Worm (Caenorhabditis elegans) whole organism, midembryonic: ENCODE data around the gene ZC204.13.
"Not testable (repeated sequence)": the region's sequence is repeated elsewhere in the genome, so short reads cannot be mapped to it uniquely, and the experiment has no call there.

Source experiments
- T22C8.4 ChIP-seq: fragments of 200-800 bp; sonication (Bioruptor generic); IDR thresholded peaks from 2 replicates; pipeline ENCODE4 v1.3.6; 2022; ENCODE audit warnings: missing genetic modification characterization, missing compliant biosample characterization
- cog-1 ChIP-seq: sonication (generic microtip); optimal IDR thresholded peaks from 2 replicates; lab custom pipeline; 2016; ENCODE audit warnings: missing genetic modification characterization, missing compliant biosample characterization
- flt-1 ChIP-seq: fragments of 200-800 bp; sonication (Bioruptor generic); IDR thresholded peaks from 2 replicates; pipeline ENCODE4 v1.3.6; 2022; ENCODE audit warnings: missing genetic modification characterization, missing compliant biosample characterization
- klf-2 ChIP-seq: fragments of 200-800 bp; sonication (Bioruptor generic); conservative IDR thresholded peaks from 2 replicates; pipeline ENCODE4 v1.3.6; 2022; ENCODE audit warnings: missing genetic modification reagents, missing genetic modification characterization, missing compliant biosample characterization
- med-1 ChIP-seq: sonication (generic microtip); optimal IDR thresholded peaks from 2 replicates; lab custom pipeline; 2017; ENCODE audit warnings: missing genetic modification characterization, mild to moderate bottlenecking, missing compliant biosample characterization, antibody characterized with exemption, missing genetic modification reagents; ENCODE audit not compliant: insufficient read depth
- ref-1 ChIP-seq: fragments of 200-800 bp; sonication (Bioruptor generic); conservative IDR thresholded peaks from 2 replicates; pipeline ENCODE4 v1.3.6; 2022; ENCODE audit warnings: missing genetic modification reagents, missing genetic modification characterization, missing compliant biosample characterization
- tab-1 ChIP-seq: fragments of 200-800 bp; sonication (Bioruptor generic); IDR thresholded peaks from 2 replicates; pipeline ENCODE4 v1.3.6; 2022; ENCODE audit warnings: missing genetic modification characterization, missing compliant biosample characterization
- ztf-23 ChIP-seq: fragments of 200-800 bp; sonication (Bioruptor generic); IDR thresholded peaks from 2 replicates; pipeline ENCODE4 v1.3.6; 2022; ENCODE audit warnings: missing genetic modification reagents, missing genetic modification characterization, missing compliant biosample characterization
- ztf-29 ChIP-seq: fragments of 200-800 bp; sonication (Bioruptor generic); IDR thresholded peaks from 2 replicates; pipeline ENCODE4 v1.3.6; 2022; ENCODE audit warnings: missing genetic modification reagents, missing genetic modification characterization, missing compliant biosample characterization

Gene ZC204.13

DNA sequence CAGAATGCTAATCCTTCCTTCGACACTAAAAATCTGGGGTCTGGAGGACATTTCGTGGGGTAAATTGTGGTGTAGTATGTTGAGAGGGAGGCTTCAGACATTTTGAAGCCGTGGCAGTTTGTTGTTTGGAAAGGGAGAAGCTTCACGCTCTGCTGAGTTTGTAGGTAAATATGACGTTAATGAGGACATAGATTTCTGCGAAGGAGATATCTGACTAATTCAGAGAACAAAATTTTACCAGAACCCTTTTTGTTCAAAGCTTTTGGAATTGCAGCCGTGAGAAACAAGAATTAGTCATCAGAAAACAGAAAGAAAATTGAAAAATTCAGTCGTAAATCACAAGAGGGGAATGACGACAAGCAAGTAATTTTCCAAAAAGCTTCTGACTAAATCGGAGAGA, 20.3 kb downstream of the ZC204.13 start, which contains the start of gene srh-72:
Gene srh-72 (minus strand): TSS at position 101 of the 400 bp plus-strand sequence.
- no peak for TF ChIP-seq tab-1 (GFP tag; lab: Robert Waterston, UW)
- no peak for TF ChIP-seq ref-1 (GFP tag; lab: Robert Waterston, UW)
- TF ChIP-seq cog-1, result no peak
- no peak for TF ChIP-seq T22C8.4
- TF ChIP-seq med-1, result no peak
- no peak for TF ChIP-seq flt-1 (GFP tag; lab: Robert Waterston, UW)
- no peak for TF ChIP-seq klf-2
- no peak for TF ChIP-seq ztf-29 (GFP tag; lab: Robert Waterston, UW)
- TF ChIP-seq ztf-23 (GFP tag; lab: Robert Waterston, UW), result no peak

DNA sequence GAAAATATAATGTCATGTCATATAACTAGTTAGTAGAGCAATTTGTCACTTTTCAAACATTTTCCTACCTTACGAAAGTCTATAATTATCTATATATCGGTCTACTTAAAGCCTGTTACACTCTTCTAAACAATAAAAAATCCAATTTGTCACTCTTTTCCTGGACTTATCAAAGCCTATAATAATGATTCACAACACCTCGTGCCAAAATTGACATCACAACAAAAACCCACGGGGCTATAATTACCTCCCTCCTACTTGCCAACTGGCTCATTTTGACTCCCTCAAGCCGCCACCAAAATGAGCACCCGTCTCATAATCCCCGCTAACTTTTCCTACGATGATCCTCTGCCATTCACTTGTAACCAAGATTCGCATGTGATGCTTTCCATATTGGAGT, 24.4 kb downstream of the ZC204.13 start, which contains the start of gene srg-20:
Gene srg-20 (plus strand): TSS at position 301 of the 400 bp plus-strand sequence.
- not testable (repeated sequence) for TF ChIP-seq med-1; cog-1; ztf-23 (GFP tag; lab: Robert Waterston, UW)

DNA sequence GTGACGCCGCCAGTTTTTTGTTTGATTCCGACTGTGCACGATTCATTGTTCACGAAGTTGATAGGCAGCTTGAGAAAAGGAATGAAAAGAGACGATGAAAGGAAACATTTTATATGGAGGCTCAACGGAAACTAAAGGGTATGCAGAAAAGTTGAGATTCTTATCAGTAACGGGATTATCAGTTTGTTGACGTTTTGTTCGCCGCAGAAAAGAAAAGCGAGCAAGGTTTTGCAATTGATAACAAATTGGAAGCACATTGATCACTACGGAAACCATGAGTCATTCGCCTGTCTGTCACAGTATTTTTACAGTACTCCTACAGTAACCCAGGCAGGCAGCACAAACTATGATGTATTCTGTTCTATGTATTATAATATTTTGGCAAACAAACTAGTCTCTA, 24.8 kb downstream of the ZC204.13 start:
- TF ChIP-seq T22C8.4 (no peak), ztf-29 (GFP tag; lab: Robert Waterston, UW) (no peak), ref-1 (GFP tag; lab: Robert Waterston, UW) (no peak), klf-2 (no peak), tab-1 (GFP tag; lab: Robert Waterston, UW) (no peak), ztf-23 (GFP tag; lab: Robert Waterston, UW) (no peak), flt-1 (GFP tag; lab: Robert Waterston, UW) (no peak), med-1 (no peak)

DNA sequence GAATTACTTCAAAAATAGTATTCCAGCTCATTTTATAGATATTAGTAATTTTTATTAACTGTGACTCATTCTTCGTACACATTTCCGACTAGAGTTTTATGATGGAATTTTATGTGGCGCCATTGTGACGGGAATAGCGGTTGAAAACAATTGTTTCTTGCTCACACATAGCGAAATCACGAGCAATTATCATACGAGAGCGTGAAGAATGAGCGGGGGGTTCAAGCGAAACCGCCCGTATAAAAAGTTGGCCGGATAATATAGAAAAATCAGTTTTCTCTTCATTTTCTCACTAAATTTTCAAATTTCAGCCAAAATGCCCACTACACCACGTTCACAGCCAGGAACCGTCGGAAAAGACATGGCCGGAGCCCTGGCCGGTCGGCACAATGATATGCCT, 27.3 kb downstream of the ZC204.13 start, which contains the start of gene C08E3.1:
Gene C08E3.1 (plus strand): TSS at position 301 of the 400 bp plus-strand sequence.
- not testable (repeated sequence) for TF ChIP-seq ztf-23 (GFP tag; lab: Robert Waterston, UW); T22C8.4; tab-1 (GFP tag; lab: Robert Waterston, UW)

DNA sequence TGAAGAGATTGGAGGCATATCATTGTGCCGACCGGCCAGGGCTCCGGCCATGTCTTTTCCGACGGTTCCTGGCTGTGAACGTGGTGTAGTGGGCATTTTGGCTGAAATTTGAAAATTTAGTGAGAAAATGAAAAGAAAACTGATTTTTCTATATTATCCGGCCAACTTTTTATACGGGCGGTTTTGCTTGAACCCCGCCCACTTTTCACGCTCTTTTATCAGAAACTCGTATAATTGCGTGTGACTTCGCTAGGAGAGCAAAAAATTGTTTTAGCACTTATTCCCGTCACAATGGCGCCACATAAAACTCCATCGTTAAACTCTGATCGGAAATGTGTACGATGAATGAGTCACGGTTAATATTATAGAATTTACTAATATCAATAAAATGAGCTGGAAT, 28.6 kb downstream of the ZC204.13 start, which contains the start of gene C08E3.13:
Gene C08E3.13 (minus strand): TSS at position 101 of the 400 bp plus-strand sequence.
- not testable (repeated sequence) for TF ChIP-seq ztf-23, flt-1, tab-1 (GFP tag; lab: Robert Waterston, UW)

DNA sequence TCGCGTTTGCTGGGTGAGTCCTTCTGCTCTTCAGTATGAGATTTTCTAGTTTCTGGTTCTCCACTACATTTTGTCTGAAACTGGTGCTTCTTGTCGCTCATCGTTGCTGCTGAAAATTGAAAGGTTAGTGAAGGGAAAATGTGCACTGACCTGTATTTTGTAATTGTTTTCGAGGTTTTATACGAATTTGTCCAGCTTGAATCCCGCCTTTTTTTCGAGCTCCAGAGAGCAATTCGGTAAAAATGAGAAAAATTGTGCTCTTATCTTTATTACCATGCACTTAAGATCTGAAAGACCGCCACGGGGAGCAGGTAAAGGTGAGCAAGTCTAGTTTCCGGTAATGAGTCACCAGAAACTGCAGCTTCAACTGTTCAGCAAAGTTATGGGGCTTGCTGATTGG, 33.0 kb downstream of the ZC204.13 start, which contains the start of gene C08E3.15:
Gene C08E3.15 (minus strand): TSS at position 101 of the 400 bp plus-strand sequence.
- TF ChIP-seq ztf-29 (GFP tag; lab: Robert Waterston, UW); cog-1; ztf-23 (GFP tag; lab: Robert Waterston, UW): not testable (repeated sequence)

DNA sequence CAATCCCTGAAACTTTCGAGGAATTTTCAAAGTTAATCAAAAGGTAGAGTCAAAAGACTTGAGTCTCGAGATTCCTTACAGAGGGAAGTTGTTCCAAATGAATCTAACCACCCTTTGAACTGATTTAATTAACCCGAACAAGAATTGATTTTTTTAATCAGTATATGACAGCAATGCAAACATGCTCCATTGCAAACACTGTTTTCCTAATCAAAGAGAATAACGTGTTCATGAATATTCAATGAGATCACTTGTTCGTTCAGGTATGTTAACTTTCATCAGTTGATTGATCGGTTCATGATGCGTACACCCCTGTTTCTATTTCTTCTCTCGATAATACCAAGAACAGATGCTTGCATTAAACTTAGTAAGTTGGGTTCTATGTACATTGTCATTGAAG, 35.1 kb downstream of the ZC204.13 start, which contains the start of gene C08E3.14:
Gene C08E3.14 (plus strand): TSS at position 301 of the 400 bp plus-strand sequence.
- TF ChIP-seq med-1 (no peak), tab-1 (GFP tag; lab: Robert Waterston, UW) (no peak), flt-1 (GFP tag; lab: Robert Waterston, UW) (no peak)

DNA sequence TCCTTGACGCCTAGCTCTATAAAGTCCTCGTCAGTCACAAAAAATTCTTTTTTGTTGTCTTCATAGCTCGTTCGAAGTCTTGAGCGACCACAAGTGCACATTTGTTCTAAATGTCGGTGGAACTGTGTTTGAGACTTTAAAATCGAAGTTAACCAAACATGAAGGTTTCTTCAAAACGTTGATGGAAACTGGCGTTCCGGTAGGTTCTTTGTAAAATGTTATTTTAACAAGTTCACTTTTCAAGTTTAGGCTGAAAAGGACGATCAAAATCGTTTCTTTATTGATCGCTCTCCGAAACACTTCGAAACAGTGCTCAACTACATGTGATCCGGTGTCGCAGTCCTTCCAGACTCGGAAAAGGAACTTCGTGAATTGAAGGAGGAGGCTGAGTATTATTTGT, 36.2 kb downstream of the ZC204.13 start, which contains the start of gene fbxa-160:
Gene fbxa-160 (minus strand): TSS at position 101 of the 400 bp plus-strand sequence.
- TF ChIP-seq ztf-29 (GFP tag; lab: Robert Waterston, UW), result no peak

DNA sequence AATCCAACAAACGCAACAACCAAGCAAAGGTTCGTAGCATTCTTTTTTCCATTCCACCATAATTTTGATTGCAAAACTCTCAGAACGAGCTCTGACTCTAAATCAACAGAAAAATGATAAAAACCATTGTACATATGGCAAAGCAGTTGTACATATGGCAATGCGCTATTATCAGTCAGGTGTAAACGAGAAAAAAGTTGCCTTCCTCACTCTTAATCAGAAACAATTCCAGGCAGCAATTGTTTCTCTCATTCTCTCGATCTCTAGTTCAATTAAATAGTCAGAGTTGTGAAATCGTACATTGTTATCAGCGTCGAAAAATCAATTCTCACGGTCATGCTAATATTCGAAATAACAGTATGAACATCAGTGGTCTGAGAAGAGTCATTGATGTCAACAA, 39.0 kb downstream of the ZC204.13 start:
- no peak for TF ChIP-seq T22C8.4
- no peak for TF ChIP-seq ztf-29 (GFP tag; lab: Robert Waterston, UW)
- TF ChIP-seq flt-1 (GFP tag; lab: Robert Waterston, UW), result no peak

DNA sequence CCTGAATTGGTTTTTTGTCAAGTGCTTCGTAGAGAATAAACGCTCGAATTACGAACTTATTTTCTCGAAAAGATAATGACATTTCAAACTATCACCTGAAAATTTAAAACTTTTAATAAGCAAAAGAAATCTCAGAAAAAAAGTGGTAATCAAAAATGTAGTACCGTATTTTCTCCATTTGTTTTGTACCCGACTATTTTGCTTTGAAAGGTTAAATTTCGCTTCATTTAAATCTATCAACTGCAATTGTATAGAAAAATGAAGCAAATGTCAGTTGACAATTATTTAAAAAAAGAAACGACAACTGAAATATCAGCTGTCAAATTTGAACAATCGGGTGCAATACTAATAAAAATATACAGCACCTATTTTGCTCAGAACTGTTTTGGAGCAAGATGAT, 39.6 kb downstream of the ZC204.13 start, which contains the start of gene fbxa-158:
Gene fbxa-158 (minus strand): TSS at position 101 of the 400 bp plus-strand sequence.
- TF ChIP-seq ztf-29 (GFP tag; lab: Robert Waterston, UW), result no peak
- TF ChIP-seq cog-1, result no peak
- TF ChIP-seq klf-2, result no peak
- TF ChIP-seq ref-1 (GFP tag; lab: Robert Waterston, UW), result no peak
- TF ChIP-seq T22C8.4, result no peak
- no peak for TF ChIP-seq flt-1 (GFP tag; lab: Robert Waterston, UW)
- no peak for TF ChIP-seq ztf-23 (GFP tag; lab: Robert Waterston, UW)
- TF ChIP-seq tab-1 (GFP tag; lab: Robert Waterston, UW), result no peak
- no peak for TF ChIP-seq med-1

DNA sequence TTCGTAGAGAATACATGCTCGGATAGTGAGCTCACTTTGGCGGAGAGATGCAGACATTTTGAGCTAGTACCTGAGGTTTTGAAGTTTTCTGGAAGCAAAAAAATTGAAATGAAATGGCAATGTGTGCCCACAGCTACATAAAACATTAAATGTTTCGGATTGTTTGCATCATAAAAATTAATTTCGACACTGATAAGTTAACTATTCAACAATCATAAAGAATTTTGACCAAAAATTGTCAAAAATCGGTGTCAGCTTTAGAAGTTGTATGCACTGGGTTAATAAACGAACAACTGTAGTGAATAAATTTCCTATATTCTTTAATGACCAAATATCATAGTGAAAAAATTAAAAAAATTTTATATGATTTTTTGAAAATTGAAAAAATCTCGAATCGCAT, 41.8 kb downstream of the ZC204.13 start, which contains the start of gene fbxa-166:
Gene fbxa-166 (minus strand): TSS at position 101 of the 400 bp plus-strand sequence.
- no peak for TF ChIP-seq cog-1
- TF ChIP-seq med-1, result no peak
- TF ChIP-seq tab-1 (GFP tag; lab: Robert Waterston, UW), result no peak
- no peak for TF ChIP-seq ztf-23 (GFP tag; lab: Robert Waterston, UW)
- TF ChIP-seq ztf-29 (GFP tag; lab: Robert Waterston, UW), result no peak
- TF ChIP-seq ref-1 (GFP tag; lab: Robert Waterston, UW), result no peak
- TF ChIP-seq T22C8.4, result no peak
- no peak for TF ChIP-seq klf-2
